Worm (Caenorhabditis elegans): Measurements from ENCODE around the gene K08F8.7.

Gene K08F8.7

ce11 chrII:8765131-8765530, 10.0 kb upstream of the K08F8.7 start:
- TF ChIP-seq nhr-21 (tag; optimal IDR thresholded peaks at IDR 0.05) (peak; percentile 31), lin-11 (tag; optimal IDR thresholded peaks at IDR 0.05) (no peak), nhr-237 (tag; optimal IDR thresholded peaks at IDR 0.05) (no peak), nhr-23 (tag; optimal IDR thresholded peaks at IDR 0.05) (no peak), skn-1 (tag; optimal IDR thresholded peaks at IDR 0.05) (no peak), R02D3.7 (tag; optimal IDR thresholded peaks at IDR 0.05) (no peak), fos-1 (tag; optimal IDR thresholded peaks at IDR 0.05) (peak; percentile 3), blmp-1 (tag; optimal IDR thresholded peaks at IDR 0.05; ENCODE audit: insufficient read depth) (peak; percentile 42), snpc-4 (tag; optimal IDR thresholded peaks at IDR 0.05) (no peak), lsy-2 (tag; optimal IDR thresholded peaks at IDR 0.05) (no peak), elt-3 (tag; optimal IDR thresholded peaks at IDR 0.05) (no peak), sem-4 (tag; optimal IDR thresholded peaks at IDR 0.05) (no peak), alr-1 (tag; optimal IDR thresholded peaks at IDR 0.05) (no peak), sma-9 (GFP tag; optimal IDR thresholded peaks at IDR 0.05) (peak; percentile 96), sma-9 (tag; optimal IDR thresholded peaks at IDR 0.05) (no peak), mdl-1 (tag; optimal IDR thresholded peaks at IDR 0.05) (peak; percentile 35 to 69), nhr-129 (tag; optimal IDR thresholded peaks at IDR 0.05) (peak; percentile 2), nhr-25 (tag; optimal IDR thresholded peaks at IDR 0.05) (peak; percentile 70), sma-3 (GFP tag; optimal IDR thresholded peaks at IDR 0.05) (peak; percentile 90)

DNA sequence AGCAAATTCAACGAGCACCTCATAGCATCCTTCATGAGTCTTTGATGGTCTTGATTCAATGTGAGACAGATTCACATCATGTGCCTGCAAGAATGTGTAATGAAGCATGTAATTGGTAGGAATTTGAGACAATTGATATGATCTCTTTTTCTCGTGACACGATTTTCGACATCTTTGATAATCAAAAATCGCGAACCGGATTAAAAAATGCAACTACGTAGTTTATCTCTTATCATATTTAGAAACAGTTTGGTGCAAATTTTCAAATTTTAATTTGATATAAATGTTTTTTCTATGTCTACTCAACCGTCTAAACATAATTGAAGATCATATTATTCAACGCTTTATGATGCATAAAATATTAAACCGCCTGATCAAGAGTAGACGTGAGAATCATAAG, 9.2 kb upstream of the K08F8.7 start:
- peak; percentile 3 for TF ChIP-seq sma-9 (GFP tag; optimal IDR thresholded peaks at IDR 0.05)
- no peak for TF ChIP-seq sma-9 (tag; optimal IDR thresholded peaks at IDR 0.05)
- no peak for TF ChIP-seq ceh-82 (tag; optimal IDR thresholded peaks at IDR 0.05)

ce11 chrII:8763367-8763766, 8.2 kb upstream of the K08F8.7 start:
- TF ChIP-seq skn-1 (tag; optimal IDR thresholded peaks at IDR 0.05) (no peak), ZK546.5 (tag; optimal IDR thresholded peaks at IDR 0.05) (no peak), fos-1 (tag; optimal IDR thresholded peaks at IDR 0.05) (no peak), aly-2 (tag; optimal IDR thresholded peaks at IDR 0.05) (no peak), ztf-11 (tag; optimal IDR thresholded peaks at IDR 0.05) (no peak), R02D3.7 (tag; optimal IDR thresholded peaks at IDR 0.05) (no peak), zag-1 (tag; optimal IDR thresholded peaks at IDR 0.05) (no peak), Y55F3AM.14 (GFP tag; optimal IDR thresholded peaks at IDR 0.05) (no peak), ztf-4 (tag; optimal IDR thresholded peaks at IDR 0.05) (no peak), lin-13 (GFP tag; optimal IDR thresholded peaks at IDR 0.05) (no peak), nhr-25 (tag; optimal IDR thresholded peaks at IDR 0.05) (no peak)

- TF ChIP-seq sma-3 (GFP tag; optimal IDR thresholded peaks at IDR 0.05) (no peak), snpc-4 (tag; optimal IDR thresholded peaks at IDR 0.05) (no peak), nhr-21 (tag; optimal IDR thresholded peaks at IDR 0.05) (no peak), fos-1 (tag; optimal IDR thresholded peaks at IDR 0.05) (peak; percentile 63)
Observed at ce11 chrII:8761739-8762138, 6.6 kb upstream of the K08F8.7 start.

- no peak for TF ChIP-seq peb-1 (tag; optimal IDR thresholded peaks at IDR 0.05)
- TF ChIP-seq nhr-12 (tag; optimal IDR thresholded peaks at IDR 0.05), result no peak
- TF ChIP-seq ztf-11 (tag; optimal IDR thresholded peaks at IDR 0.05), result no peak
- no peak for TF ChIP-seq mdl-1 (tag; optimal IDR thresholded peaks at IDR 0.05)
- no peak for TF ChIP-seq ama-1 (optimal IDR thresholded peaks at IDR 0.05)
Observed at ce11 chrII:8759493-8759892, 4.3 kb upstream of the K08F8.7 start, which contains the start of gene fut-1. fut-1 (minus strand) TSS chrII:8759593.

DNA sequence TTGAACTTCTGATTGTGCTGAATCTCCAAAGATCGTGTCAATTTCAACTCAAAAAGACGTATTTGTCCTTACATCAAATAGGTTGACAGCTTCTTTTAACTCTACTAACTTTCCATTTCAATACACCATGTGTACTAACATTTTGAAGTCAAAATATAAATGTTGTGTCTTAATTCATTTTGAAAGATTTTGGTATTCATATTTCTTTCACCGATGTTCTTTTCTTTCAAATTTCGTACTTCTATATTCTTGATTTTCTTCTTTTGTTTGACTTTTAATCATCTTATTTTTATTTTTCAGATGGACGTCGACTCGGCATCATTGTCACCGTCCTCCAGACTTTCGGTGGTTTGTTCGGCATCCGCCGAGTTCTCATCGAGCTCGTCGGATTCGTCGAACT, 3.5 kb downstream of the K08F8.7 start, which contains the start of gene atf-2:
atf-2 (plus strand) TSS at position 301 of the 400 bp plus-strand sequence.
- TF ChIP-seq nhr-237 (tag; optimal IDR thresholded peaks at IDR 0.05), result no peak
- no peak for TF ChIP-seq dmd-4 (tag; optimal IDR thresholded peaks at IDR 0.05)
- no peak for TF ChIP-seq elt-1 (tag; optimal IDR thresholded peaks at IDR 0.05)
- no peak for TF ChIP-seq fos-1 (tag; optimal IDR thresholded peaks at IDR 0.05)

DNA sequence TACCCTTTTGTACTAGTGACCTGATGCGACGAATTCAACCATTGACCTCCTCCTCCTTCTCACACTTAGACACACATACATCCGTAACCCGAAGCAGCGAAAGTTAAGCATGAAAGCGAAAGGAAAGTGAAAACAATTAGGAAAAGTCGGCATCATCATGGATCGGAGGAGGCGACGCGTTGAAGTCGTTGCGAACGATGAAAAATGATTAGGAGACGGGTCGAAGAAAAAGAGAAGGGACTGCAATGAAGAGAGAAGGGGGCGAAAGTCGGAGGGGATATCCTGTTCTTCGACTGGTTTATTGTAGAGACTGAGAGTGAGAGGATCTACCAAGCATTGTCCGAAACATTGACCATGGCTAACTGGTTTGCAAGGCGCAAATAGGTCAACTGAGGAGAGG, 4.1 kb downstream of the K08F8.7 start:
- TF ChIP-seq mdl-1 (tag; optimal IDR thresholded peaks at IDR 0.05) (peak in 1 of 2 experiments; percentile 10), fos-1 (tag; optimal IDR thresholded peaks at IDR 0.05) (peak; percentile 9), nhr-25 (tag; optimal IDR thresholded peaks at IDR 0.05) (peak; percentile 27), C34F6.9 (tag; optimal IDR thresholded peaks at IDR 0.05) (no peak), lsy-2 (tag; optimal IDR thresholded peaks at IDR 0.05) (peak in 1 of 2 experiments; percentile 27), sem-4 (tag; optimal IDR thresholded peaks at IDR 0.05) (peak; percentile 88), egl-27 (tag; optimal IDR thresholded peaks at IDR 0.05) (peak; percentile 74), nhr-21 (tag; optimal IDR thresholded peaks at IDR 0.05) (peak; percentile 84), nhr-237 (tag; optimal IDR thresholded peaks at IDR 0.05) (no peak), sma-9 (GFP tag; optimal IDR thresholded peaks at IDR 0.05) (peak; percentile 1), sma-9 (tag; optimal IDR thresholded peaks at IDR 0.05) (no peak), nhr-23 (tag; optimal IDR thresholded peaks at IDR 0.05) (no peak), blmp-1 (tag; optimal IDR thresholded peaks at IDR 0.05; ENCODE audit: insufficient read depth) (peak; percentile 99), peb-1 (tag; optimal IDR thresholded peaks at IDR 0.05) (peak; percentile 5)

All from whole organism, L2 larva.